Worm (Caenorhabditis elegans) whole organism, young adult: Measurements from ENCODE around the gene K02E10.5.
A peak's percentile ranks its signal among the peaks of the same experiment; 100 is the strongest.

Experiments
- F57A8.1 ChIP-seq: fragments of 200-800 bp; sonication (Bioruptor generic); optimal IDR thresholded peaks from 2 replicates; lab custom pipeline; 2018; ENCODE audit warnings: mild to moderate bottlenecking, missing genetic modification characterization, moderate library complexity, missing compliant biosample characterization
- T07F8.4 ChIP-seq: sonication (generic microtip); optimal IDR thresholded peaks from 2 replicates; lab custom pipeline; 2016; ENCODE audit warnings: mild to moderate bottlenecking, missing genetic modification characterization, moderate library complexity, missing compliant biosample characterization
- ZK185.1 ChIP-seq: sonication (generic microtip); optimal IDR thresholded peaks from 2 replicates; lab custom pipeline; 2016; ENCODE audit warnings: mild to moderate bottlenecking, missing genetic modification characterization, missing compliant biosample characterization; ENCODE audit not compliant: poor library complexity, severe bottlenecking
- cebp-2 ChIP-seq: fragments of 200-800 bp; sonication (Bioruptor generic); IDR thresholded peaks from 2 replicates; pipeline ENCODE4 v1.3.6; 2022; ENCODE audit warnings: missing genetic modification characterization, missing compliant biosample characterization
- gei-17 ChIP-seq: fragments of 200-800 bp; sonication (Bioruptor generic); optimal IDR thresholded peaks from 2 replicates; lab custom pipeline; 2018; ENCODE audit warnings: mild to moderate bottlenecking, missing genetic modification characterization, missing compliant biosample characterization
- him-1 ChIP-seq: sonication (generic microtip); optimal IDR thresholded peaks from 2 replicates; lab custom pipeline; 2016; ENCODE audit warnings: missing genotype, missing genetic modification reagents, missing genetic modification characterization, missing compliant biosample characterization
- lin-54 ChIP-seq: fragments of 200-800 bp; sonication (Bioruptor generic); optimal IDR thresholded peaks from 2 replicates; lab custom pipeline; 2018; ENCODE audit warnings: mild to moderate bottlenecking, missing genetic modification characterization, missing compliant biosample characterization
- lsl-1 ChIP-seq: fragments of 200-800 bp; sonication (Bioruptor generic); optimal IDR thresholded peaks from 2 replicates; lab custom pipeline; 2018; ENCODE audit warnings: mild to moderate bottlenecking, missing genetic modification characterization, moderate library complexity, missing compliant biosample characterization
- rpc-1 ChIP-seq, 2 experiments: fragments of 150-350 bp in 1 of 2; sonication (generic microtip) in 1 of 2; optimal IDR thresholded peaks; 2 replicates each; lab custom pipeline; 2014 to 2018; ENCODE audit warnings: missing biosample characterization in 1 of 2, missing genetic modification characterization in 1 of 2, missing genetic modification reagents in 1 of 2, missing genotype in 1 of 2
- snpc-4 ChIP-seq, 5 experiments: fragments of 150-350 bp in 1 of 5; sonication (generic microtip) in 4 of 5; optimal IDR thresholded peaks; 2 replicates each; lab custom pipeline; 2014 to 2018; ENCODE audit warnings: missing genetic modification characterization in 5 of 5, missing biosample characterization in 3 of 5, antibody characterized with exemption in 2 of 5, mild to moderate bottlenecking in 2 of 5, missing compliant biosample characterization in 2 of 5, missing genotype in 2 of 5, moderate library complexity in 2 of 5, missing genetic modification reagents in 1 of 5
- tbp1 ChIP-seq: fragments of 200-800 bp; sonication (Bioruptor generic); optimal IDR thresholded peaks from 2 replicates; lab custom pipeline; 2018; ENCODE audit warnings: mild to moderate bottlenecking, missing genetic modification characterization, missing compliant biosample characterization
- unc-130 ChIP-seq: sonication (generic microtip); optimal IDR thresholded peaks from 2 replicates; lab custom pipeline; 2016; ENCODE audit warnings: missing genetic modification reagents, missing genetic modification characterization, missing compliant biosample characterization
- unc-62 ChIP-seq: fragments of 150-350 bp; optimal IDR thresholded peaks from 2 replicates; lab custom pipeline; 2014; ENCODE audit warnings: missing biosample characterization, missing genetic modification reagents, missing genetic modification characterization

ce11 chrX:2461742-2462141 is 17.0 kb downstream of the K02E10.5 start:
- TF ChIP-seq unc-62 (GFP tag; lab: Kevin White, UChicago) (no peak), unc-130 (GFP tag; lab: Kevin White, UChicago) (no peak), gei-17 (no peak), ZK185.1 (tag; lab: Kevin White, UChicago) (no peak), F57A8.1 (GFP tag; lab: Kevin White, UChicago) (no peak), lin-54 (GFP tag; lab: Kevin White, UChicago) (no peak), tbp1 (GFP tag; lab: Kevin White, UChicago) (no peak), lsl-1 (no peak), cebp-2 (GFP tag; lab: Robert Waterston, UW) (no peak), snpc-4 (GFP tag; optimal IDR thresholded peaks at IDR 0.05; lab: Kevin White, UChicago) (no peak), snpc-4 (tag; optimal IDR thresholded peaks at IDR 0.05; lab: Kevin White, UChicago) (peak in 2 of 4 experiments; percentile 52 to 76), him-1 (tag; lab: Kevin White, UChicago) (no peak), T07F8.4 (tag; lab: Kevin White, UChicago) (no peak), rpc-1 (optimal IDR thresholded peaks at IDR 0.05; lab: Kevin White, UChicago) (no peak), rpc-1 (tag; optimal IDR thresholded peaks at IDR 0.05; lab: Kevin White, UChicago) (no peak)
